Fruit fly (Drosophila melanogaster): Measurements from ENCODE around the gene grk.

grk gene

dm6 chr2L:8463144-8464106 is 30.0 kb upstream of the grk start, which contains the start of gene Agpat2 (continued):
- TF ChIP-seq CG10209 (GFP tag; optimal IDR thresholded peaks at IDR 0.05), result peak; percentile 83
- no peak for TF ChIP-seq z (GFP tag; IDR thresholded peaks at IDR 0.05)
- no peak for TF ChIP-seq Dref (GFP tag; IDR thresholded peaks at IDR 0.05)
- TF ChIP-seq CG34224 (GFP tag; IDR thresholded peaks at IDR 0.05; ENCODE audit: partially characterized antibody), result no peak
- peak in 1 of 2 experiments; percentile 95 for TF ChIP-seq eve (GFP tag; optimal IDR thresholded peaks at IDR 0.05)
- peak; percentile 80 for TF ChIP-seq CG1529 (GFP tag; optimal IDR thresholded peaks at IDR 0.05)
- TF ChIP-seq CG15479 (GFP tag; optimal IDR thresholded peaks at IDR 0.05), result no peak
- TF ChIP-seq C15 (GFP tag; IDR thresholded peaks at IDR 0.05), result 0 out of 3 replicates have a peak, but pooled peaks have one; percentile 30
- no peak for TF ChIP-seq bbx (GFP tag; IDR thresholded peaks at IDR 0.05; ENCODE audit: partially characterized antibody)
- TF ChIP-seq HmgD (GFP tag; optimal IDR thresholded peaks at IDR 0.05), result peak; percentile 20
- peak; percentile 30 for TF ChIP-seq CG17186 (GFP tag; optimal IDR thresholded peaks at IDR 0.05)
- TF ChIP-seq knrl (GFP tag; IDR thresholded peaks at IDR 0.05; ENCODE audit: partially characterized antibody), result no peak
- TF ChIP-seq psq (GFP tag; optimal IDR thresholded peaks at IDR 0.05), result no peak
- peak; percentile 40 for TF ChIP-seq CG7987 (GFP tag; optimal IDR thresholded peaks at IDR 0.05)
- peak; percentile 87 for TF ChIP-seq CoRest (tag; optimal IDR thresholded peaks at IDR 0.05)
- TF ChIP-seq CG7271 (tag; optimal IDR thresholded peaks at IDR 0.05), result peak; percentile 43
- TF ChIP-seq CG18011 (GFP tag; optimal IDR thresholded peaks at IDR 0.05), result peak; percentile 49
- peak; percentile 71 for TF ChIP-seq CG1602 (GFP tag; optimal IDR thresholded peaks at IDR 0.05)
- no peak for TF ChIP-seq CG6791 (GFP tag; IDR thresholded peaks at IDR 0.05; ENCODE audit: partially characterized antibody)
- peak; percentile 59 for TF ChIP-seq Atf3 (GFP tag; optimal IDR thresholded peaks at IDR 0.05)
- peak; percentile 52 for TF ChIP-seq CG14667 (GFP tag; IDR thresholded peaks at IDR 0.05)
- TF ChIP-seq CG32767 (GFP tag; IDR thresholded peaks at IDR 0.05), result peak; percentile 63; the same call in 1 of the 2 replicates
- peak; percentile 89 for TF ChIP-seq az2 (GFP tag; optimal IDR thresholded peaks at IDR 0.05)
- TF ChIP-seq CG6254 (GFP tag; optimal IDR thresholded peaks at IDR 0.05), result peak; percentile 79
- peak; percentile 94 for TF ChIP-seq Med (GFP tag)
- peak; percentile 76 for TF ChIP-seq CG1603 (tag; optimal IDR thresholded peaks at IDR 0.05)
- TF ChIP-seq sob (GFP tag; IDR thresholded peaks at IDR 0.05), result peak; percentile 76
- TF ChIP-seq ara (GFP tag; IDR thresholded peaks at IDR 0.05), result peak; percentile 75
- TF ChIP-seq sima (GFP tag; optimal IDR thresholded peaks at IDR 0.05), result peak; percentile 22
- peak; percentile 67 for TF ChIP-seq CG12744 (GFP tag; optimal IDR thresholded peaks at IDR 0.05)
- TF ChIP-seq aop (GFP tag; IDR thresholded peaks at IDR 0.05), result peak; percentile 58; the same call in 1 of the 2 replicates
- TF ChIP-seq Fer2 (tag; optimal IDR thresholded peaks at IDR 0.05), result peak; percentile 72
- TF ChIP-seq CG2116 (GFP tag; optimal IDR thresholded peaks at IDR 0.05), result peak; percentile 29
- TF ChIP-seq PHDP (tag; optimal IDR thresholded peaks at IDR 0.05), result peak; percentile 88

dm6 chr2L:8461782-8462453 is 28.5 kb upstream of the grk start:
- TF ChIP-seq CG17328 (GFP tag; IDR thresholded peaks at IDR 0.05) (0 out of 2 replicates have a peak, but pooled peaks have one; percentile 17), Aef1 (GFP tag; IDR thresholded peaks at IDR 0.05) (no peak), HHEX (GFP tag; optimal IDR thresholded peaks at IDR 0.05) (no peak), NC2α (GFP tag; optimal IDR thresholded peaks at IDR 0.05) (no peak), Elba2 (GFP tag; optimal IDR thresholded peaks at IDR 0.05) (no peak), CG14860 (GFP tag; IDR thresholded peaks at IDR 0.05; ENCODE audit: partially characterized antibody) (no peak), Dip3 (GFP tag; optimal IDR thresholded peaks at IDR 0.05) (no peak), eve (GFP tag; optimal IDR thresholded peaks at IDR 0.05) (peak in 1 of 2 experiments; percentile 51), CG12219 (GFP tag; optimal IDR thresholded peaks at IDR 0.05) (no peak), dpn (GFP tag; optimal IDR thresholded peaks at IDR 0.05) (peak; percentile 14 to 25), gcm2 (GFP tag; optimal IDR thresholded peaks at IDR 0.05) (no peak), ems (GFP tag; optimal IDR thresholded peaks at IDR 0.05) (no peak), Nf-YB (GFP tag; optimal IDR thresholded peaks at IDR 0.05) (no peak), stwl (tag; optimal IDR thresholded peaks at IDR 0.05) (no peak), CG1647 (GFP tag; optimal IDR thresholded peaks at IDR 0.05) (no peak)

Data from whole organism, embryonic.